Fruit fly (Drosophila melanogaster): ENCODE measurements around the gene tai.

- no peak for TF ChIP-seq psq (optimal IDR thresholded peaks at IDR 0.05)
- TF ChIP-seq pan (optimal IDR thresholded peaks at IDR 0.05) = no peak
- no peak for TF ChIP-seq EcR (GFP tag; optimal IDR thresholded peaks at IDR 0.05)
- no peak for TF ChIP-seq usp (GFP tag; optimal IDR thresholded peaks at IDR 0.05)
- no peak for TF ChIP-seq CG8478 (optimal IDR thresholded peaks at IDR 0.05)
Observed at dm6 chr2L:9192313-9192712, 25.7 kb downstream of the tai start.

All from whole organism.